Worm (Caenorhabditis elegans): ENCODE data around the gene F08G2.5.

The F08G2.5 gene

DNA sequence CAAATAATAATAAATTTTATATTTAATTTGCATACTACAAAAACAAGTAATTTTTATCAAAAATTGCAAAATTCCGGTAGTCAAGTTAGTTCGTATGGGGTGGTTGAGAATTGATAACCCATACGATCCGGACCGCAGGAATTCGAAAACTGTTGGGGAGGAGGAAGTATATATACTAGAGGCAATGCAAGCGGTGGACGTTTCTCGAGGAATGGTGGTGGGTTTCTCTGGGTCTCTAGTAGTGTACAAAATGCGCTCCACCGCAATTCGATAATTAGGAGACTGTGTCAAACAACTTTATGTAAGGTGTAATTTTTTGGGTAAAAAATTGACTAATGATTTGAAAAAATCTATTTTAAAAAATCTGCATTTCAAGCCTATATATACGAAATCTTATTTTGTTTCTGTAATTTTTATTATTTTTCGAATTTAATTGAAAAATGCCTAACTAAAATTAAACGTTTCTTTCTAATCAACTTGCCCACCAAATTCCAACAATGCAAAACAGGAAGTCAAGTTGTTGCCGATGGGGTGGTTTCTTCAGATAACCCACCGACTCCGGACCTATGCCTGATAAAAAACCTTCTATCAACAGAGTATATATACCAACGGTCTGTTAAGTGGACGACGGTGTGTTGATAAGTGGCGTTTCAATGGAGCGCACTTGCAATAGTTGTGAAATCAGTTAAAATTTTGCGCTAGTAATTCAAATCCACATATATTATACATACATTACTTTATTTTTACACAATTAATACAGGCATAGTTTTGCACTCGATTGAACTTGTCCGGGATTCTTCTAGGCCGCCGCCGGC, 1.2 kb upstream of the F08G2.5 start (continued):
- TF ChIP-seq rpc-1 (optimal IDR thresholded peaks at IDR 0.05), result peak; percentile 79
- TF ChIP-seq rpc-1 (tag; optimal IDR thresholded peaks at IDR 0.05), result peak; percentile 78
- TF ChIP-seq F10E7.11 (tag; optimal IDR thresholded peaks at IDR 0.05), result no peak
- TF ChIP-seq rcor-1 (GFP tag; IDR thresholded peaks at IDR 0.05), result peak; percentile 82
- TF ChIP-seq sptf-2 (GFP tag; optimal IDR thresholded peaks at IDR 0.05), result no peak
- TF ChIP-seq hlh-12 (tag; optimal IDR thresholded peaks at IDR 0.05), result no peak
- peak; percentile 59; the same call in 1 of the 2 replicates for TF ChIP-seq egl-18 (GFP tag; IDR thresholded peaks at IDR 0.05)
- TF ChIP-seq nhr-179 (tag; optimal IDR thresholded peaks at IDR 0.05), result no peak
- TF ChIP-seq aptf-2 (GFP tag; conservative IDR thresholded peaks at IDR 0.05), result no peak
- TF ChIP-seq bed-1 (GFP tag; IDR thresholded peaks at IDR 0.05), result no peak
- peak; percentile 92 for TF ChIP-seq nfyb-1 (GFP tag; IDR thresholded peaks at IDR 0.05)
- TF ChIP-seq athp-1 (tag; optimal IDR thresholded peaks at IDR 0.05), result peak; percentile 54
- peak; percentile 63 for TF ChIP-seq ekl-4 (GFP tag; IDR thresholded peaks at IDR 0.05)
- peak; percentile 84 for TF ChIP-seq F23B12.7 (tag; optimal IDR thresholded peaks at IDR 0.05; ENCODE audit: insufficient read depth)
- peak; percentile 71 for TF ChIP-seq zim-3 (tag; optimal IDR thresholded peaks at IDR 0.05)
- peak; percentile 80 for TF ChIP-seq ceh-27 (GFP tag; optimal IDR thresholded peaks at IDR 0.05)
- peak; percentile 55; the same call in 1 of the 2 replicates for TF ChIP-seq let-526 (GFP tag; IDR thresholded peaks at IDR 0.05)
- peak; percentile 40 for TF ChIP-seq tlf-1 (GFP tag; optimal IDR thresholded peaks at IDR 0.05)
- TF ChIP-seq F57A8.1 (GFP tag; optimal IDR thresholded peaks at IDR 0.05), result no peak
- TF ChIP-seq ztf-6 (GFP tag; IDR thresholded peaks at IDR 0.05), result 0 out of 2 replicates have a peak, but pooled peaks have one; percentile 38
- TF ChIP-seq B0261.1 (tag; optimal IDR thresholded peaks at IDR 0.05), result peak; percentile 78
- peak; percentile 53; the same call in 1 of the 2 replicates for TF ChIP-seq B0336.3 (GFP tag; IDR thresholded peaks at IDR 0.05)
- TF ChIP-seq attf-3 (GFP tag; conservative IDR thresholded peaks at IDR 0.05), result no peak
- no peak for TF ChIP-seq nfya-1 (tag; optimal IDR thresholded peaks at IDR 0.05; ENCODE audit: borderline replicate concordance, insufficient read depth)
- peak in 1 of 3 experiments; percentile 87 for TF ChIP-seq lin-35 (GFP tag; optimal IDR thresholded peaks at IDR 0.05)
- peak; percentile 85 for TF ChIP-seq K12H6.12 (tag; optimal IDR thresholded peaks at IDR 0.05)
- TF ChIP-seq lsl-1 (GFP tag; optimal IDR thresholded peaks at IDR 0.05), result peak; percentile 5
- 0 out of 2 replicates have a peak, but pooled peaks have one; percentile 44 for TF ChIP-seq ztf-25 (GFP tag; IDR thresholded peaks at IDR 0.05)
- peak; percentile 66; the same call in 1 of the 2 replicates for TF ChIP-seq egl-44 (GFP tag; IDR thresholded peaks at IDR 0.05)
- TF ChIP-seq fkh-3 (tag; optimal IDR thresholded peaks at IDR 0.05), result peak; percentile 28
- peak; percentile 77 for TF ChIP-seq repo-1 (tag; optimal IDR thresholded peaks at IDR 0.05)
- no peak for TF ChIP-seq ets-4 (GFP tag; optimal IDR thresholded peaks at IDR 0.05)
- no peak for TF ChIP-seq C17E4.6 (GFP tag; IDR thresholded peaks at IDR 0.05)
- peak; percentile 66 for TF ChIP-seq F22D6.2 (tag; optimal IDR thresholded peaks at IDR 0.05)
- TF ChIP-seq egrh-3 (GFP tag; IDR thresholded peaks at IDR 0.05), result no peak
- TF ChIP-seq snpc-3.4 (tag; optimal IDR thresholded peaks at IDR 0.05), result no peak
- TF ChIP-seq Y53F4B.3 (GFP tag; IDR thresholded peaks at IDR 0.05), result no peak
- TF ChIP-seq die-1 (tag; optimal IDR thresholded peaks at IDR 0.05), result peak; percentile 58
- TF ChIP-seq ztf-22 (GFP tag; optimal IDR thresholded peaks at IDR 0.05), result peak; percentile 52
- peak; percentile 16 for TF ChIP-seq unc-130 (GFP tag; optimal IDR thresholded peaks at IDR 0.05)
- TF ChIP-seq lin-54 (GFP tag; optimal IDR thresholded peaks at IDR 0.05), result peak; percentile 76
- TF ChIP-seq bed-2 (GFP tag; IDR thresholded peaks at IDR 0.05), result no peak
- TF ChIP-seq madf-10 (tag; optimal IDR thresholded peaks at IDR 0.05), result peak; percentile 65
- peak; percentile 80 for TF ChIP-seq chd-7 (tag; optimal IDR thresholded peaks at IDR 0.05)
- peak; percentile 55 for TF ChIP-seq him-1 (tag; optimal IDR thresholded peaks at IDR 0.05)
- peak; percentile 6 for TF ChIP-seq dpl-1 (GFP tag; optimal IDR thresholded peaks at IDR 0.05)
- no peak for TF ChIP-seq hrde-1 (tag; optimal IDR thresholded peaks at IDR 0.05; ENCODE audit: borderline replicate concordance)
